Worm (Caenorhabditis elegans): ENCODE results near the gene F17E5.2.

Gene F17E5.2

ce11 chrX:12393786-12394308, at the start of gene F17E5.2 (continued):
- no peak; the same call in 1 of the 2 replicates for TF ChIP-seq unc-3 (GFP tag; conservative IDR thresholded peaks at IDR 0.05)
- no peak for TF ChIP-seq unc-3 (tag; optimal IDR thresholded peaks at IDR 0.05)
- no peak for TF ChIP-seq pag-3 (tag; optimal IDR thresholded peaks at IDR 0.05; ENCODE audit: borderline replicate concordance)
- TF ChIP-seq hlh-8 (tag; optimal IDR thresholded peaks at IDR 0.05), result peak; percentile 70
- no peak for TF ChIP-seq dmd-4 (tag; optimal IDR thresholded peaks at IDR 0.05; ENCODE audit: borderline replicate concordance)
- TF ChIP-seq ceh-2 (tag; optimal IDR thresholded peaks at IDR 0.05), result no peak
- TF ChIP-seq elt-4 (tag; optimal IDR thresholded peaks at IDR 0.05), result no peak
- no peak for TF ChIP-seq pha-4 (tag; optimal IDR thresholded peaks at IDR 0.05)
- TF ChIP-seq ceh-9 (tag; optimal IDR thresholded peaks at IDR 0.05), result no peak
- TF ChIP-seq pqm-1 (tag; optimal IDR thresholded peaks at IDR 0.05), result no peak
- peak; percentile 84 for TF ChIP-seq ceh-18 (tag; optimal IDR thresholded peaks at IDR 0.05)
- no peak for TF ChIP-seq fkh-6 (tag; optimal IDR thresholded peaks at IDR 0.05)
- no peak for TF ChIP-seq Y22D7AL.16 (tag; optimal IDR thresholded peaks at IDR 0.05)
- TF ChIP-seq che-1 (tag; optimal IDR thresholded peaks at IDR 0.05), result no peak
- no peak for TF ChIP-seq mec-3 (tag; optimal IDR thresholded peaks at IDR 0.05; ENCODE audit: borderline replicate concordance)
- TF ChIP-seq pax-1 (tag; optimal IDR thresholded peaks at IDR 0.05), result no peak

- TF ChIP-seq eyg-1 (tag; optimal IDR thresholded peaks at IDR 0.05), result no peak
- no peak for TF ChIP-seq lim-6 (tag; optimal IDR thresholded peaks at IDR 0.05)
- TF ChIP-seq ceh-24 (tag; optimal IDR thresholded peaks at IDR 0.05), result no peak
- TF ChIP-seq sox-2 (GFP tag; IDR thresholded peaks at IDR 0.05), result no peak
- TF ChIP-seq C08G9.2 (tag; optimal IDR thresholded peaks at IDR 0.05), result no peak
- no peak for TF ChIP-seq nfya-1 (tag; optimal IDR thresholded peaks at IDR 0.05)
- TF ChIP-seq gmeb-2 (tag; optimal IDR thresholded peaks at IDR 0.05), result no peak
- no peak for TF ChIP-seq pha-4 (tag; optimal IDR thresholded peaks at IDR 0.05)
- no peak for TF ChIP-seq ceh-45 (GFP tag; IDR thresholded peaks at IDR 0.05)
- no peak for TF ChIP-seq nhr-232 (tag; optimal IDR thresholded peaks at IDR 0.05)
- no peak for TF ChIP-seq sox-4 (tag; optimal IDR thresholded peaks at IDR 0.05)
- no peak for TF ChIP-seq ztf-16 (tag; optimal IDR thresholded peaks at IDR 0.05)
- TF ChIP-seq ceh-48 (tag; optimal IDR thresholded peaks at IDR 0.05), result no peak
- TF ChIP-seq npax-4 (tag; optimal IDR thresholded peaks at IDR 0.05), result no peak
Measured at ce11 chrX:12346729-12347128, 47.3 kb upstream of the F17E5.2 start, which contains the start of gene F42F12.11. Gene F42F12.11 (plus strand): TSS chrX:12347029.

- peak; percentile 30 for TF ChIP-seq che-1 (tag; optimal IDR thresholded peaks at IDR 0.05)
- no peak for TF ChIP-seq sox-2 (GFP tag; IDR thresholded peaks at IDR 0.05)
- peak; percentile 25 for TF ChIP-seq elt-2 (tag; optimal IDR thresholded peaks at IDR 0.05)
- TF ChIP-seq sdc-2 (tag; optimal IDR thresholded peaks at IDR 0.05), result peak; percentile 63
- peak; percentile 31 for TF ChIP-seq ceh-6 (GFP tag; optimal IDR thresholded peaks at IDR 0.05)
- TF ChIP-seq nhr-232 (tag; optimal IDR thresholded peaks at IDR 0.05), result peak; percentile 36
- peak; percentile 3 for TF ChIP-seq ceh-14 (tag; optimal IDR thresholded peaks at IDR 0.05)
- TF ChIP-seq nhr-11 (tag; optimal IDR thresholded peaks at IDR 0.05), result no peak
- no peak for TF ChIP-seq fkh-10 (GFP tag; optimal IDR thresholded peaks at IDR 0.05)
Measured at ce11 chrX:12347822-12348221, 46.2 kb upstream of the F17E5.2 start.

- TF ChIP-seq pha-2 (tag; optimal IDR thresholded peaks at IDR 0.05) (no peak), sox-4 (tag; optimal IDR thresholded peaks at IDR 0.05) (no peak), unc-55 (GFP tag; optimal IDR thresholded peaks at IDR 0.05) (no peak), ceh-34 (tag; optimal IDR thresholded peaks at IDR 0.05) (no peak), hlh-13 (GFP tag; optimal IDR thresholded peaks at IDR 0.05) (no peak), mec-3 (tag; optimal IDR thresholded peaks at IDR 0.05; ENCODE audit: borderline replicate concordance) (no peak), ref-2 (tag; optimal IDR thresholded peaks at IDR 0.05) (no peak), fkh-6 (tag; optimal IDR thresholded peaks at IDR 0.05) (no peak), npax-4 (tag; optimal IDR thresholded peaks at IDR 0.05) (no peak), C08G9.2 (tag; optimal IDR thresholded peaks at IDR 0.05) (no peak)
Measured at ce11 chrX:12348329-12348728, 45.7 kb upstream of the F17E5.2 start, which contains the start of gene F42F12.14. Gene F42F12.14 (plus strand): TSS chrX:12348629.
